Fruit fly (Drosophila melanogaster) whole organism, embryonic: Measurements from ENCODE around the gene Invadolysin.

ENCODE experiments used
- Atf6 ChIP-seq: fragments of 200-800 bp; sonication (Bioruptor generic); IDR thresholded peaks from 2 replicates; pipeline ENCODE4 v1.3.6; 2022; ENCODE audit warnings: missing biosample characterization, missing genetic modification characterization
- CG10209 ChIP-seq: fragments of 200-800 bp; sonication (Bioruptor generic); optimal IDR thresholded peaks from 3 replicates; lab custom pipeline; 2017; ENCODE audit warnings: missing biosample characterization, mild to moderate bottlenecking, missing genetic modification characterization, missing genetic modification reagents
- CG10543 ChIP-seq: fragments of 200-800 bp; sonication (Bioruptor generic); optimal IDR thresholded peaks from 3 replicates; lab custom pipeline; 2017; ENCODE audit warnings: missing biosample characterization, mild to moderate bottlenecking, missing genetic modification characterization, moderate library complexity
- CG11093 ChIP-seq: fragments of 200-800 bp; sonication (Bioruptor generic); IDR thresholded peaks from 3 replicates; pipeline ENCODE4 v1.3.6; 2022; ENCODE audit warnings: missing biosample characterization, missing genetic modification characterization
- CG12942 ChIP-seq: fragments of 200-800 bp; sonication (Bioruptor generic); optimal IDR thresholded peaks from 3 replicates; lab custom pipeline; 2016; ENCODE audit warnings: missing biosample characterization, missing genetic modification characterization
- CG13424 ChIP-seq: fragments of 200-800 bp; sonication (Bioruptor generic); optimal IDR thresholded peaks from 2 replicates; lab custom pipeline; 2019; ENCODE audit warnings: missing biosample characterization, mild to moderate bottlenecking, missing genetic modification characterization, moderate library complexity
- CG14050 ChIP-seq: fragments of 200-800 bp; sonication (Bioruptor generic); IDR thresholded peaks from 3 replicates; pipeline ENCODE4 v1.3.6; 2022; ENCODE audit warnings: missing biosample characterization, missing genetic modification characterization
- CG14965 ChIP-seq: fragments of 200-800 bp; sonication (Bioruptor generic); optimal IDR thresholded peaks from 2 replicates; lab custom pipeline; 2016; ENCODE audit warnings: missing biosample characterization, missing genetic modification characterization, borderline replicate concordance
- CG16813 ChIP-seq: fragments of 200-800 bp; sonication (Bioruptor generic); IDR thresholded peaks from 3 replicates; pipeline ENCODE4 v1.3.6; 2022; ENCODE audit warnings: missing biosample characterization, missing genetic modification characterization; ENCODE audit not compliant: partially characterized antibody
- CG18011 ChIP-seq: fragments of 200-800 bp; sonication (Bioruptor generic); optimal IDR thresholded peaks from 2 replicates; lab custom pipeline; 2017; ENCODE audit warnings: missing biosample characterization, missing genetic modification characterization, mild to moderate bottlenecking, moderate library complexity, missing genotype
- CG18619 ChIP-seq: fragments of 200-800 bp; sonication (Bioruptor generic); optimal IDR thresholded peaks from 3 replicates; lab custom pipeline; 2017; ENCODE audit warnings: missing biosample characterization, mild to moderate bottlenecking, missing genetic modification characterization
- CG2202 ChIP-seq: fragments of 200-800 bp; sonication (Bioruptor generic); optimal IDR thresholded peaks from 2 replicates; lab custom pipeline; 2018; ENCODE audit warnings: missing biosample characterization, mild to moderate bottlenecking, missing genetic modification characterization
- CG34422 ChIP-seq: fragments of 200-800 bp; sonication (Bioruptor generic); IDR thresholded peaks from 3 replicates; pipeline ENCODE4 v1.3.6; 2022; ENCODE audit warnings: missing biosample characterization, missing genetic modification characterization
- CG4707 ChIP-seq: fragments of 200-800 bp; sonication (Bioruptor generic); optimal IDR thresholded peaks from 2 replicates; lab custom pipeline; 2018; ENCODE audit warnings: missing biosample characterization, mild to moderate bottlenecking, missing genetic modification characterization, moderate library complexity
- CG5180 ChIP-seq: fragments of 200-800 bp; sonication (Bioruptor generic); optimal IDR thresholded peaks from 3 replicates; lab custom pipeline; 2017; ENCODE audit warnings: missing biosample characterization, missing genetic modification characterization, mild to moderate bottlenecking, moderate library complexity, missing genetic modification reagents
- CG5953 ChIP-seq: fragments of 200-800 bp; sonication (Bioruptor generic); IDR thresholded peaks from 2 replicates; pipeline ENCODE4 v1.3.6; 2022; ENCODE audit warnings: missing biosample characterization, missing genetic modification characterization
- CG7372 ChIP-seq: fragments of 200-800 bp; sonication (Bioruptor generic); IDR thresholded peaks from 2 replicates; pipeline ENCODE4 v1.3.6; 2022; ENCODE audit warnings: missing biosample characterization, missing genetic modification characterization
- CG7556 ChIP-seq: fragments of 200-800 bp; sonication (Bioruptor generic); optimal IDR thresholded peaks from 2 replicates; lab custom pipeline; 2017; ENCODE audit warnings: missing biosample characterization, mild to moderate bottlenecking, missing genetic modification characterization
- CG7745 ChIP-seq: fragments of 200-800 bp; sonication (Bioruptor generic); optimal IDR thresholded peaks from 2 replicates; lab custom pipeline; 2018; ENCODE audit warnings: missing biosample characterization, mild to moderate bottlenecking, missing genetic modification characterization, moderate library complexity
- CG7839 ChIP-seq: fragments of 200-800 bp; sonication (Bioruptor generic); optimal IDR thresholded peaks from 3 replicates; lab custom pipeline; 2018; ENCODE audit warnings: missing biosample characterization, mild to moderate bottlenecking, missing genetic modification characterization, moderate library complexity
- CG9727 ChIP-seq: fragments of 200-800 bp; sonication (Bioruptor generic); optimal IDR thresholded peaks from 3 replicates; lab custom pipeline; 2017; ENCODE audit warnings: missing biosample characterization, mild to moderate bottlenecking, missing genetic modification characterization
- D19A ChIP-seq: fragments of 200-800 bp; optimal IDR thresholded peaks from 3 replicates; lab custom pipeline; 2019; ENCODE audit warnings: missing biosample characterization, mild to moderate bottlenecking, missing genetic modification characterization, moderate library complexity
- Dbx ChIP-seq: fragments of 200-800 bp; sonication (Bioruptor generic); IDR thresholded peaks from 3 replicates; pipeline ENCODE4 v1.3.6; 2022; ENCODE audit warnings: missing biosample characterization, missing genetic modification characterization
- Dref ChIP-seq: fragments of 200-800 bp; sonication (Bioruptor generic); IDR thresholded peaks from 2 replicates; pipeline ENCODE4 v1.3.6; 2022; ENCODE audit warnings: missing biosample characterization, missing genetic modification characterization
- GATAe ChIP-seq: fragments of 200-800 bp; sonication (Bioruptor generic); conservative IDR thresholded peaks from 2 replicates; pipeline ENCODE4 v1.3.6; 2022; ENCODE audit warnings: missing biosample characterization, missing genetic modification characterization
- Hr3 ChIP-seq: fragments of 200-800 bp; sonication (Bioruptor generic); optimal IDR thresholded peaks from 3 replicates; lab custom pipeline; 2016; ENCODE audit warnings: missing biosample characterization, missing genetic modification characterization
- Hr51 ChIP-seq, 2 experiments: fragments of 200-800 bp; sonication (Bioruptor generic); optimal IDR thresholded peaks; 2 replicates in 1 of 2; 3 replicates in 1 of 2; lab custom pipeline; 2016 to 2018; ENCODE audit warnings: missing biosample characterization in 2 of 2, missing genetic modification characterization in 2 of 2, mild to moderate bottlenecking in 1 of 2, moderate library complexity in 1 of 2
- Lim3 ChIP-seq: fragments of 200-800 bp; sonication (Bioruptor generic); IDR thresholded peaks from 2 replicates; pipeline ENCODE4 v1.3.6; 2022; ENCODE audit warnings: missing biosample characterization, missing genetic modification characterization
- Meics ChIP-seq: fragments of 200-800 bp; sonication (Bioruptor generic); optimal IDR thresholded peaks from 2 replicates; lab custom pipeline; 2017; ENCODE audit warnings: missing biosample characterization, mild to moderate bottlenecking, missing genetic modification characterization
- Oaz ChIP-seq: fragments of 200-800 bp; sonication (Bioruptor generic); IDR thresholded peaks from 2 replicates; pipeline ENCODE4 v1.3.6; 2022; ENCODE audit warnings: missing biosample characterization, missing genetic modification characterization
- Sin3A ChIP-seq: fragments of >200 bp; optimal IDR thresholded peaks from 2 replicates; lab custom pipeline; 2018
- Trl ChIP-seq, 3 experiments: fragments of >200 bp in 2 of 3; fragments of 200-800 bp in 1 of 3; sonication (Bioruptor generic) in 1 of 3; optimal IDR thresholded peaks; 2 replicates in 1 of 3; 3 replicates in 2 of 3; lab custom pipeline; 2016 to 2017; ENCODE audit warnings: missing biosample characterization in 1 of 3, missing genetic modification characterization in 1 of 3
- Xbp1 ChIP-seq: fragments of 200-800 bp; sonication (Bioruptor generic); optimal IDR thresholded peaks from 3 replicates; lab custom pipeline; 2016; ENCODE audit warnings: missing biosample characterization, mild to moderate bottlenecking, missing genetic modification characterization
- aop ChIP-seq: fragments of 200-800 bp; sonication (Bioruptor generic); IDR thresholded peaks from 2 replicates; pipeline ENCODE4 v1.3.6; 2022; ENCODE audit warnings: missing biosample characterization, missing genetic modification characterization
- chn ChIP-seq: fragments of 200-800 bp; sonication (Bioruptor generic); optimal IDR thresholded peaks from 2 replicates; lab custom pipeline; 2016; ENCODE audit warnings: missing biosample characterization, missing genetic modification characterization
- esg ChIP-seq: fragments of 200-800 bp; sonication (Bioruptor generic); conservative IDR thresholded peaks from 2 replicates; pipeline ENCODE4 v1.3.6; 2022; ENCODE audit warnings: missing biosample characterization, missing genetic modification characterization
- eyg ChIP-seq: fragments of 200-800 bp; sonication (Bioruptor generic); optimal IDR thresholded peaks from 3 replicates; lab custom pipeline; 2016; ENCODE audit warnings: missing biosample characterization, missing genetic modification characterization
- gcm2 ChIP-seq: fragments of 200-800 bp; sonication (Bioruptor generic); optimal IDR thresholded peaks from 2 replicates; lab custom pipeline; 2016; ENCODE audit warnings: missing biosample characterization, missing genetic modification characterization
- grau ChIP-seq: fragments of 200-800 bp; optimal IDR thresholded peaks from 3 replicates; lab custom pipeline; 2019; ENCODE audit warnings: missing biosample characterization, mild to moderate bottlenecking, missing genetic modification characterization, moderate library complexity
- grn ChIP-seq: fragments of 200-800 bp; sonication (Bioruptor generic); optimal IDR thresholded peaks from 3 replicates; lab custom pipeline; 2017; ENCODE audit warnings: missing biosample characterization, missing genetic modification characterization
- gt ChIP-seq: fragments of 200-800 bp; sonication (Bioruptor generic); IDR thresholded peaks from 2 replicates; pipeline ENCODE4 v1.3.6; 2022; ENCODE audit warnings: missing biosample characterization, missing genetic modification characterization
- nerfin-1 ChIP-seq: fragments of 200-800 bp; sonication (Bioruptor generic); optimal IDR thresholded peaks from 3 replicates; lab custom pipeline; 2019; ENCODE audit warnings: missing biosample characterization, mild to moderate bottlenecking, missing genetic modification characterization, moderate library complexity
- nmo ChIP-seq: fragments of 200-800 bp; sonication (Bioruptor generic); optimal IDR thresholded peaks from 2 replicates; lab custom pipeline; 2018; ENCODE audit warnings: missing biosample characterization, mild to moderate bottlenecking, missing genetic modification characterization, moderate library complexity
- p53 ChIP-seq: fragments of 200-800 bp; sonication (Bioruptor generic); optimal IDR thresholded peaks from 2 replicates; lab custom pipeline; 2016; ENCODE audit warnings: missing biosample characterization, missing genetic modification characterization
- phol ChIP-seq: fragments of 200-800 bp; sonication (Bioruptor generic); optimal IDR thresholded peaks from 3 replicates; lab custom pipeline; 2018; ENCODE audit warnings: missing biosample characterization, mild to moderate bottlenecking, missing genetic modification characterization, moderate library complexity
- prd ChIP-seq, 3 experiments: fragments of >200 bp in 2 of 3; fragments of 200-800 bp in 1 of 3; sonication (Bioruptor generic) in 1 of 3; optimal IDR thresholded peaks in 2 of 3; IDR thresholded peaks in 1 of 3; 2 replicates in 2 of 3; 3 replicates in 1 of 3; pipeline versions ENCODE4 v1.3.6 to Lab custom; 2017 to 2022; ENCODE audit warnings: missing biosample characterization in 1 of 3, missing genetic modification characterization in 1 of 3
- row ChIP-seq: fragments of 200-800 bp; sonication (Bioruptor generic); IDR thresholded peaks from 3 replicates; pipeline ENCODE4 v1.3.6; 2022; ENCODE audit warnings: missing biosample characterization, missing genetic modification characterization
- so ChIP-seq: fragments of 200-800 bp; sonication (Bioruptor generic); IDR thresholded peaks from 3 replicates; pipeline ENCODE4 v1.3.6; 2022; ENCODE audit warnings: missing biosample characterization, missing genetic modification characterization
- sob ChIP-seq: fragments of 200-800 bp; sonication (Bioruptor generic); IDR thresholded peaks from 2 replicates; pipeline ENCODE4 v1.3.6; 2022; ENCODE audit warnings: missing biosample characterization, missing genetic modification characterization
- wdn ChIP-seq: fragments of 200-800 bp; sonication (Bioruptor generic); IDR thresholded peaks from 2 replicates; pipeline ENCODE4 v1.3.6; 2022; ENCODE audit warnings: missing biosample characterization, missing genetic modification characterization
- z ChIP-seq: fragments of 200-800 bp; sonication (Bioruptor generic); IDR thresholded peaks from 3 replicates; pipeline ENCODE4 v1.3.6; 2022; ENCODE audit warnings: missing biosample characterization, missing genetic modification characterization

Invadolysin gene

dm6 chr3R:10111815-10112185, 32.7 kb upstream of the Invadolysin start (continued):
- TF ChIP-seq p53 (no peak), CG7372 (GFP tag; lab: Robert Waterston, UW) (no peak), CG5953 (no peak), CG7556 (GFP tag; lab: Kevin White, UChicago) (peak; percentile 45), CG34422 (GFP tag; lab: Robert Waterston, UW) (no peak), CG18619 (GFP tag; lab: Kevin White, UChicago) (peak; percentile 22), Xbp1 (peak; percentile 14), GATAe (GFP tag; lab: Robert Waterston, UW) (no peak), Oaz (no peak), nmo (peak; percentile 7), CG5180 (GFP tag; lab: Kevin White, UChicago) (no peak), phol (tag; lab: Kevin White, UChicago) (peak; percentile 42), CG18011 (no peak), Meics (GFP tag; lab: Kevin White, UChicago) (peak; percentile 12), prd (optimal IDR thresholded peaks at IDR 0.05; lab: Kevin White, UChicago) (no peak), prd (GFP tag; IDR thresholded peaks at IDR 0.05; lab: Robert Waterston, UW) (0 out of 3 replicates have a peak, but pooled peaks have one; percentile 5), gcm2 (no peak), Hr3 (no peak), sob (GFP tag; lab: Robert Waterston, UW) (no peak), Dbx (GFP tag; lab: Robert Waterston, UW) (0 out of 3 replicates have a peak, but pooled peaks have one; percentile 13), aop (GFP tag; lab: Robert Waterston, UW) (no peak), CG10543 (GFP tag; lab: Kevin White, UChicago) (no peak), chn (GFP tag; lab: Kevin White, UChicago) (no peak), CG4707 (GFP tag; lab: Kevin White, UChicago) (no peak), eyg (no peak), Hr51 (GFP tag; optimal IDR thresholded peaks at IDR 0.05; lab: Kevin White, UChicago) (no peak), nerfin-1 (tag; lab: Kevin White, UChicago) (no peak), CG2202 (tag; lab: Kevin White, UChicago) (no peak), wdn (GFP tag; lab: Robert Waterston, UW) (no peak), Dref (no peak), so (no peak), CG16813 (GFP tag; lab: Robert Waterston, UW) (no peak), z (GFP tag; lab: Robert Waterston, UW) (no peak), CG14050 (no peak), CG13424 (peak; percentile 7), CG9727 (GFP tag; lab: Kevin White, UChicago) (peak; percentile 54), esg (GFP tag; lab: Robert Waterston, UW) (no peak), row (no peak; the same call in 2 of the 3 replicates), CG14965 (no peak), D19A (peak; percentile 34), CG11093 (GFP tag; lab: Robert Waterston, UW) (0 out of 3 replicates have a peak, but pooled peaks have one; percentile 30), CG7745 (tag; lab: Kevin White, UChicago) (no peak), CG10209 (GFP tag; lab: Kevin White, UChicago) (peak; percentile 12), Lim3 (GFP tag; lab: Robert Waterston, UW) (no peak), grn (GFP tag; lab: Kevin White, UChicago) (no peak), gt (GFP tag; lab: Robert Waterston, UW) (no peak), grau (tag; lab: Kevin White, UChicago) (peak; percentile 33), Trl (optimal IDR thresholded peaks at IDR 0.05; lab: Kevin White, UChicago) (peak in 1 of 2 experiments; percentile 23), Trl (GFP tag; optimal IDR thresholded peaks at IDR 0.05; lab: Kevin White, UChicago) (no peak), Sin3A (no peak), CG12942 (GFP tag; lab: Kevin White, UChicago) (no peak), Atf6 (GFP tag; lab: Robert Waterston, UW) (no peak), CG7839 (tag; lab: Kevin White, UChicago) (peak; percentile 41)
